Worm (Caenorhabditis elegans) whole organism, L4/young adult: ENCODE measurements around the gene R07E5.17.

Source experiments
- W03F9.2 ChIP-seq: fragments of 150-350 bp; optimal IDR thresholded peaks from 2 replicates; lab custom pipeline; 2014; ENCODE audit warnings: missing biosample characterization, missing genetic modification characterization
- dao-5 ChIP-seq: sonication (generic microtip); optimal IDR thresholded peaks from 2 replicates; lab custom pipeline; 2016; ENCODE audit warnings: missing genotype, missing genetic modification characterization, moderate library complexity, missing compliant biosample characterization
- him-1 ChIP-seq: sonication (generic microtip); optimal IDR thresholded peaks from 2 replicates; lab custom pipeline; 2016; ENCODE audit warnings: missing genotype, missing genetic modification reagents, missing genetic modification characterization, missing compliant biosample characterization

Gene R07E5.17

DNA sequence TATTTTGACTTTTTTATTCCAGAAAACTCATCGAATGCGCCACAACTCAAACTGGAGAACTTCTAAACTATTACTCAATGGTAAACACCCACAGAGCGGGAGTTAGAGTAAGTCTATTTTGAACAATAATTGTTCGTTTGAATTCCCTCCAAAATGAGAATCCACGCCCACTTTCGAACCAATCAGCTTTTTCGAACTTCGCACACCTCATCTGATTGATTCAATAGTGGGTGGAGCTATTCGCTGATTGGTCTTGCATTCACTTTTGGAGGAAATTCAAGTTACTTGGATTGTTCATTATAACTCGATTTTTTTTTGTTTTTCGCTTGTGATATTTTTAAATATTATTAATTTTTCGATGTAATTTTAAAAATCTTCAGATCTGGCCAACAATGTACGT lies 8.4 kb downstream of the R07E5.17 start:
- TF ChIP-seq dao-5 (no peak), W03F9.2 (tag; lab: Kevin White, UChicago) (no peak), him-1 (tag; lab: Kevin White, UChicago) (no peak)

DNA sequence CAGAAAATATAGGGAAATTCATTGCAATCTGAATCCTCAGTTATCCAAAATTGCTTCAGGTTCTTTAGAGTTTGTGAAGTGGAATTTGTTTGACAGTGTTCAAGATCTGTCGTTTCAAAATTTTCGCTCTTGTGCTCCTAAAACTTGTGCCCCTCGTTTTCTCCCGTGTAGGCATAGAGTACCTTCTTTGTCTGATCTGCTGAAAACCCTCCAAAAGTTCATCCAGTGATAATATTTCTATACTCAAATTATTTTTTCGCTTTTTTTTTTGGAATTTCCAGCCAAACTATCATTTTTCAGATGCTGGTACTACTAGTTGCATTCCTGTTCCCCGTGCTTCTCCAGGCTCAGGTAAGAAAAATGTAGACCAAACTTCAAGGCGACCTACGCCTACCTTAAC lies 9.7 kb downstream of the R07E5.17 start, which contains the start of gene R07E5.4:
Gene R07E5.4, plus strand, starts transcription at position 301 of the 400 bp plus-strand sequence.
- TF ChIP-seq dao-5 (no peak), him-1 (tag; lab: Kevin White, UChicago) (no peak), W03F9.2 (tag; lab: Kevin White, UChicago) (no peak)

ce11 chrIII:4391938-4392337 lies 12.3 kb downstream of the R07E5.17 start:
- TF ChIP-seq dao-5 (no peak), him-1 (tag; lab: Kevin White, UChicago) (no peak), W03F9.2 (tag; lab: Kevin White, UChicago) (no peak)

ce11 chrIII:4391319-4391718 lies 12.9 kb downstream of the R07E5.17 start:
- no peak for TF ChIP-seq W03F9.2 (tag; lab: Kevin White, UChicago)
- no peak for TF ChIP-seq dao-5
- TF ChIP-seq him-1 (tag; lab: Kevin White, UChicago): no peak

DNA sequence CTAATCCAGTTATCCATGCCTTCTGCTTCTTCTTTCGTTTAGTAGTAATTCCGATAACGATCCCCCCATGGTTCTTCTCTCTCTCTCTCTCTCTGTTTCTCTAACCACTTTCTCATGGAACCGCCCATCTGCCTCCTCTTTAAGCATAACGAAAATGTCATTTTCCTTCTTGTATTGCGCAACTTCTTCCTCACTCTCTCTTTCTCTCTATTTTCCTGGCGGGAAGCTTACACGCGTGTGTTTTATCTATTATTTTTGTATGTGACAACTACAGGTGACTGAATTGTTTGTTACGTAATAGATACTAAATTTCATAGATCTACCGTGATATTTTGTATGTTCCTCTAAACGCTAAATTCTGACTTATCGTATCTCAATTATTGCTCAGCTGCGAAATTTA lies 13.8 kb downstream of the R07E5.17 start:
- TF ChIP-seq him-1 (tag; lab: Kevin White, UChicago) (no peak), dao-5 (no peak), W03F9.2 (tag; lab: Kevin White, UChicago) (no peak)

- TF ChIP-seq dao-5 (no peak), him-1 (tag; lab: Kevin White, UChicago) (no peak), W03F9.2 (tag; lab: Kevin White, UChicago) (no peak)
Observed at ce11 chrIII:4384487-4384886, 19.7 kb downstream of the R07E5.17 start, which contains the start of gene pals-28. TSS of gene pals-28 (plus strand) at chrIII:4384787.

DNA sequence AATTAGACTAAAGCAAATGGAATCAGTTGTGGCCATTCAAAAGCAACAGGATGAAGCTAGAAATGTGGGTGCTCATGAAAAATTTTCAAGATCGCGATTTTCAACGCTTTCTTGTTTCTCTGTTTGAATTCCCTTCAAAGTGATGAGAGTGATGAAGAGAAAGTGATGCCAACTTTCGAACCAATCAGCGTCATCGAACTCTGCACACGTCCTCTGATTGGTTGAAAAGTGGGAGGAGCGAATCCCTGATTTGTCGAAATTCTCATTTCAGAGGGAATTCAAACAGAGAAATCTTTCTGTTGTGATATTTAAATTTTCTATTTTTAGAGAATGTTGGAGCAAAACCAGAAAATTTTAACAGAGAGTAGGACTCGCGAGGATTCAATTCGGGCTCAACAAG lies 22.1 kb downstream of the R07E5.17 start:
- TF ChIP-seq dao-5 (no peak), W03F9.2 (tag; lab: Kevin White, UChicago) (no peak), him-1 (tag; lab: Kevin White, UChicago) (no peak)

DNA sequence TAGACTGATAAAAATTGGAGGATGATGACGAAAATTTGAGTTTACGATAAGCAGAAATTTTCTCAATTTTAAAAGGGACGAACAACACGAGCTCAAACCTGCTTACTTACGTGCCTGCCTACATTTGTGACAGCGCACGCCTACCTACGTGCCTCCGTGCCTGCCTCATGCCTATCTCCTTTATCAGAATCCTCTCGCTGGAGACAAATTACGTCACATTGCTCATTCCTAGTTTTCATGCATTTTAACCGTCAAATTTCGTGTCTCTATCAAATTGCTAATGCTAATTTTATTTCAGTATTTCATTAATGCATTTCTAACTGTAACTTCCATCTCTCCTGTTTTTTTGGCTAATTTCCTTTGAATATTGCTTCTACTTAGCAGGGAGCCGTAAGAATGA lies 22.9 kb downstream of the R07E5.17 start, which contains the start of gene pals-27:
Gene pals-27, plus strand, starts transcription at position 301 of the 400 bp plus-strand sequence.
- TF ChIP-seq W03F9.2 (tag; lab: Kevin White, UChicago): no peak

DNA sequence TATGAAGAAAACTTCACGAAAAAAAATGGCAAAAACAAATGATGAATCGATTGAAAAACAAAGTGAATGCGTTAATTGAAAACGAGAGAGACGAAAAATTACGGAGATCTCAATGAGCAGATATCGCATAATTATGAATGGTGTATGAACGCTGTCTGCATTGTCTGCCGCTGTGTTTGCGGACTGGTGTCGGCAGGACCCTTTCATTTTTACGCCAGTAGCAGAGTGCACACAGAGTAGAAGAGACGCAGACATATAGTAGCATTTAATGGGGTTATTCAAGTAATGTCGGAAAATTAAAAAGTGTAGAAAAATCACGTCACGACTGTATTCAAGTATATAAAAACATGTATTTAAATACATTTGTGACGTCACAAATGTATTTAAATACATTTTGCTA lies 23.4 kb downstream of the R07E5.17 start:
- TF ChIP-seq dao-5 (no peak), him-1 (tag; lab: Kevin White, UChicago) (no peak), W03F9.2 (tag; lab: Kevin White, UChicago) (no peak)

DNA sequence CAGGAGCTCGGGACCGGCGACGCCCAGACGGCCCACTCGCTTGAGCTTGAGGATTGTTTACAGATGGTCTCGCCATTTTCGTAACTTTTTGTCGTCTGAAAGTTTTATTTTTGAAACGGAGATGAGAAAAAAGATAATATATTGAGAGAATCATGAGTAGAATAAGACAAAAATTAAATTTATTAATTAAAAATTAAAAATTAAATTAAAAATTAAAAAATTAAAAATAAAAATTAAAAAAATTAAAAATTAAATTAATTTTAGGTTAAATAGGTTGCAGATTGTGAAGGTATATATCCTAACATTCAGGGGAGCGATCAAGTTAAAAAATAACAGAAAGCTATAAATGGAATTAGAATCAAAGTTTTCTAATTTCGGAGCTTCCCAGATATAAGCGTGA lies 24.5 kb downstream of the R07E5.17 start, which contains the start of gene B0284.3:
Gene B0284.3, minus strand, starts transcription at position 101 of the 400 bp plus-strand sequence.
- TF ChIP-seq him-1 (tag; lab: Kevin White, UChicago) (no peak), W03F9.2 (tag; lab: Kevin White, UChicago) (no peak), dao-5 (no peak)

DNA sequence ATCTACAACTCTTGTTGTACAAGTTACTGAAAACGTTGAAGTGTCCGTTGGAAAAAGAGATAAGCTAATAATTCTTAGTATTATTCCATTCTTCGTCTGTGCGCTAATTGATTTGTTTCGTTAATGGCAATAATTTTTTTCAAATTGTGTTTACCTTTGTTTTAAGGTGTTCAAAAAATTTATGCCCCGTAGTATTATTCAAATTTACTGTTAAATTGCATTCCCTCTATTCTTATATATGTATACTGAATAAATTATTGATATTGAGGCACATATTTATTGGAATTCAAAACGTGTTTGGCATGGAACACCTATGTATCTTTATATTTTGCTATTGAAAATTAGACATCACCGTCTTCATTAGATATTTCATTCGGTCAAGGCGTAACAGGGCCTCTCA lies 29.4 kb downstream of the R07E5.17 start, which contains the start of gene pals-26:
Gene pals-26, plus strand, starts transcription at position 301 of the 400 bp plus-strand sequence.
- no peak for TF ChIP-seq W03F9.2 (tag; lab: Kevin White, UChicago)
- no peak for TF ChIP-seq him-1 (tag; lab: Kevin White, UChicago)
- TF ChIP-seq dao-5: no peak

ce11 chrIII:4372894-4373293 lies 31.3 kb downstream of the R07E5.17 start:
- no peak for TF ChIP-seq W03F9.2 (tag; lab: Kevin White, UChicago)
- no peak for TF ChIP-seq him-1 (tag; lab: Kevin White, UChicago)
- no peak for TF ChIP-seq dao-5

- TF ChIP-seq him-1 (tag; lab: Kevin White, UChicago) (no peak), W03F9.2 (tag; lab: Kevin White, UChicago) (no peak), dao-5 (no peak)
Observed at ce11 chrIII:4370585-4370984, 33.7 kb downstream of the R07E5.17 start, which contains the start of gene ckb-3. TSS of gene ckb-3 (plus strand) at chrIII:4370885.

DNA sequence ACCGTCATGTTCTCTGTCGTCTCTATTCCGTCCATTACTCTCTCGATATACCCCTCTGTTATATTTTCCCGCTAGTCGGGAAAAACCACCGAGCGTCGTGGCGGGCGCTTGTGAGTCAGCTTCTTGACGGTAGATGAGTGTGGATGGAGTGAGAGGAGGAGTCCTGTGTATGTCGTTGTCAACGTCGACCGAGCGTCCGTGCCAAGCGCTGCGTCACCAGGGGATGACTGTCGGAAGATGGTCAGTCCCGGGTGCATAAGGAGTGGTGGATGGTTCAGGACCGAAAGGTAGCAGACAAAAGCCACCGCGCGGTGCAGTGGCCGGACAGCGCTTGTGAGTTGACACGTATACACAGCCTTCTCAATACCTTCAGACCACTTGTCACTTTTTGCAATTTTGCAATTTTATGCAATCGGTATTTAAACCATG lies 34.8 kb downstream of the R07E5.17 start:
- peak; percentile 75 for TF ChIP-seq dao-5

ce11 chrIII:4367649-4368048 lies 36.6 kb downstream of the R07E5.17 start, which contains the start of gene ckb-2:
TSS of gene ckb-2 (plus strand) at chrIII:4367949.
- TF ChIP-seq dao-5 (no peak), W03F9.2 (tag; lab: Kevin White, UChicago) (no peak), him-1 (tag; lab: Kevin White, UChicago) (no peak)
